Fruit fly (Drosophila melanogaster) whole organism, embryonic: ENCODE measurements around the gene CG13088.

Experiments
- Antp ChIP-seq: fragments of 200-800 bp; sonication (Bioruptor generic); optimal IDR thresholded peaks from 3 replicates; lab custom pipeline; 2016; ENCODE audit warnings: missing biosample characterization, missing genetic modification characterization
- B-H2 ChIP-seq: fragments of 200-800 bp; sonication (Bioruptor generic); optimal IDR thresholded peaks from 2 replicates; lab custom pipeline; 2018; ENCODE audit warnings: missing biosample characterization, mild to moderate bottlenecking, missing genetic modification characterization
- CG11560 ChIP-seq: fragments of 200-800 bp; sonication (Bioruptor generic); IDR thresholded peaks from 3 replicates; pipeline ENCODE4 v1.3.6; 2022; ENCODE audit warnings: missing biosample characterization, missing genetic modification characterization
- CG1233 ChIP-seq: fragments of 200-800 bp; sonication (Bioruptor generic); optimal IDR thresholded peaks from 4 replicates; lab custom pipeline; 2018; ENCODE audit warnings: missing biosample characterization, mild to moderate bottlenecking, missing genetic modification characterization
- CG12744 ChIP-seq: fragments of 200-800 bp; sonication (Bioruptor generic); optimal IDR thresholded peaks from 2 replicates; lab custom pipeline; 2016; ENCODE audit warnings: missing biosample characterization, missing genetic modification characterization
- CG14667 ChIP-seq: fragments of 200-800 bp; sonication (Bioruptor generic); IDR thresholded peaks from 2 replicates; pipeline ENCODE4 v1.3.6; 2022; ENCODE audit warnings: missing biosample characterization, missing genetic modification characterization
- CG1529 ChIP-seq: fragments of 200-800 bp; sonication (Bioruptor generic); optimal IDR thresholded peaks from 3 replicates; lab custom pipeline; 2018; ENCODE audit warnings: missing biosample characterization, missing genetic modification characterization
- CG17328 ChIP-seq: fragments of 200-800 bp; sonication (Bioruptor generic); IDR thresholded peaks from 2 replicates; pipeline ENCODE4 v1.3.6; 2022; ENCODE audit warnings: missing biosample characterization, missing genetic modification characterization
- CG2875 ChIP-seq: fragments of 200-800 bp; sonication (Bioruptor generic); optimal IDR thresholded peaks from 2 replicates; lab custom pipeline; 2017; ENCODE audit warnings: missing biosample characterization, mild to moderate bottlenecking, missing genetic modification characterization, missing genetic modification reagents
- CG31441 ChIP-seq: fragments of 200-800 bp; sonication (Bioruptor generic); IDR thresholded peaks from 2 replicates; pipeline ENCODE4 v1.3.6; 2022; ENCODE audit warnings: missing biosample characterization, missing genetic modification characterization
- CG3163 ChIP-seq: fragments of 200-800 bp; sonication (Bioruptor generic); optimal IDR thresholded peaks from 3 replicates; lab custom pipeline; 2016; ENCODE audit warnings: missing biosample characterization, missing genetic modification characterization
- CG33213 ChIP-seq: fragments of 200-800 bp; sonication (Bioruptor generic); optimal IDR thresholded peaks from 3 replicates; lab custom pipeline; 2016; ENCODE audit warnings: missing biosample characterization, missing genetic modification characterization
- CG33557 ChIP-seq: fragments of 200-800 bp; sonication (Bioruptor generic); optimal IDR thresholded peaks from 2 replicates; lab custom pipeline; 2019; ENCODE audit warnings: missing biosample characterization, mild to moderate bottlenecking, missing genetic modification characterization, moderate library complexity
- CG4282 ChIP-seq: fragments of 200-800 bp; sonication (Bioruptor generic); optimal IDR thresholded peaks from 2 replicates; lab custom pipeline; 2016; ENCODE audit warnings: missing biosample characterization, missing genetic modification characterization
- CG4360 ChIP-seq: fragments of 200-800 bp; sonication (Bioruptor generic); IDR thresholded peaks from 2 replicates; pipeline ENCODE4 v1.3.6; 2022; ENCODE audit warnings: missing biosample characterization, missing genetic modification characterization
- CG6683 ChIP-seq: fragments of 200-800 bp; sonication (Bioruptor generic); optimal IDR thresholded peaks from 2 replicates; lab custom pipeline; 2017; ENCODE audit warnings: missing biosample characterization, mild to moderate bottlenecking, missing genetic modification characterization, missing genetic modification reagents
- CG6689 ChIP-seq: fragments of 200-800 bp; sonication (Bioruptor generic); IDR thresholded peaks from 2 replicates; pipeline ENCODE4 v1.3.6; 2022; ENCODE audit warnings: missing biosample characterization, missing genetic modification characterization
- CG7357 ChIP-seq: fragments of 200-800 bp; sonication (Bioruptor generic); IDR thresholded peaks from 3 replicates; pipeline ENCODE4 v1.3.6; 2022; ENCODE audit warnings: missing biosample characterization, missing genetic modification characterization
- CG7745 ChIP-seq: fragments of 200-800 bp; sonication (Bioruptor generic); optimal IDR thresholded peaks from 2 replicates; lab custom pipeline; 2018; ENCODE audit warnings: missing biosample characterization, mild to moderate bottlenecking, missing genetic modification characterization, moderate library complexity
- CG8089 ChIP-seq: fragments of 200-800 bp; sonication (Bioruptor generic); optimal IDR thresholded peaks from 3 replicates; lab custom pipeline; 2016; ENCODE audit warnings: missing biosample characterization, missing genetic modification characterization
- CG8290 ChIP-seq, 3 experiments: fragments of 200-800 bp; sonication (Bioruptor generic); optimal IDR thresholded peaks; 2 replicates each; lab custom pipeline; 2016 to 2019; ENCODE audit warnings: missing biosample characterization in 3 of 3, missing genetic modification characterization in 3 of 3, mild to moderate bottlenecking in 2 of 3, moderate library complexity in 1 of 3
- CG8388 ChIP-seq: fragments of 200-800 bp; sonication (Bioruptor generic); optimal IDR thresholded peaks from 2 replicates; lab custom pipeline; 2019; ENCODE audit warnings: missing biosample characterization, mild to moderate bottlenecking, missing genetic modification characterization, moderate library complexity
- Dad ChIP-seq: fragments of 200-800 bp; sonication (Bioruptor generic); optimal IDR thresholded peaks from 3 replicates; lab custom pipeline; 2016; ENCODE audit warnings: missing biosample characterization, missing genetic modification characterization
- Dip2 ChIP-seq: fragments of 200-800 bp; sonication (Bioruptor generic); IDR thresholded peaks from 2 replicates; pipeline ENCODE4 v1.3.6; 2022; ENCODE audit warnings: missing biosample characterization, missing genetic modification characterization
- Elba2 ChIP-seq: fragments of 200-800 bp; sonication (Bioruptor generic); optimal IDR thresholded peaks from 3 replicates; lab custom pipeline; 2016; ENCODE audit warnings: missing biosample characterization, missing genetic modification characterization
- HLHmδ ChIP-seq: fragments of 200-800 bp; sonication (Bioruptor generic); optimal IDR thresholded peaks from 2 replicates; lab custom pipeline; 2018; ENCODE audit warnings: missing biosample characterization, mild to moderate bottlenecking, missing genetic modification characterization, moderate library complexity
- Hey ChIP-seq: fragments of 200-800 bp; sonication (Bioruptor generic); optimal IDR thresholded peaks from 3 replicates; lab custom pipeline; 2018; ENCODE audit warnings: missing biosample characterization, mild to moderate bottlenecking, missing genetic modification characterization
- Hmr ChIP-seq: fragments of 200-800 bp; sonication (Bioruptor generic); optimal IDR thresholded peaks from 3 replicates; lab custom pipeline; 2017; ENCODE audit warnings: mild to moderate bottlenecking, missing biosample characterization, missing genetic modification reagents, missing genetic modification characterization
- Hr3 ChIP-seq: fragments of 200-800 bp; sonication (Bioruptor generic); optimal IDR thresholded peaks from 3 replicates; lab custom pipeline; 2016; ENCODE audit warnings: missing biosample characterization, missing genetic modification characterization
- Nf-YA ChIP-seq: fragments of 200-800 bp; sonication (Bioruptor generic); IDR thresholded peaks from 2 replicates; pipeline ENCODE4 v1.3.6; 2022; ENCODE audit warnings: missing biosample characterization, missing genetic modification characterization
- Oli ChIP-seq: fragments of 200-800 bp; sonication (Bioruptor generic); optimal IDR thresholded peaks from 2 replicates; lab custom pipeline; 2018; ENCODE audit warnings: missing biosample characterization, mild to moderate bottlenecking, missing genetic modification characterization, moderate library complexity
- Side ChIP-seq: fragments of 200-800 bp; sonication (Bioruptor generic); optimal IDR thresholded peaks from 2 replicates; lab custom pipeline; 2016; ENCODE audit warnings: missing biosample characterization, missing genetic modification characterization
- Sin3A ChIP-seq: fragments of >200 bp; optimal IDR thresholded peaks from 2 replicates; lab custom pipeline; 2018
- Taf1 ChIP-seq: fragments of 200-800 bp; sonication (Bioruptor generic); IDR thresholded peaks from 2 replicates; pipeline ENCODE4 v1.3.6; 2022; ENCODE audit warnings: missing biosample characterization, missing genetic modification characterization
- cad ChIP-seq: fragments of >200 bp; optimal IDR thresholded peaks from 2 replicates; lab custom pipeline; 2017; ENCODE audit warnings: missing biosample characterization, missing genetic modification characterization
- ci ChIP-seq: fragments of 200-800 bp; sonication (Bioruptor generic); IDR thresholded peaks from 3 replicates; pipeline ENCODE4 v1.3.6; 2022; ENCODE audit warnings: missing biosample characterization, missing genetic modification characterization
- dan ChIP-seq: fragments of 200-800 bp; sonication (Bioruptor generic); IDR thresholded peaks from 2 replicates; pipeline ENCODE4 v1.3.6; 2022; ENCODE audit warnings: missing biosample characterization, missing genetic modification characterization
- dati ChIP-seq: fragments of 200-800 bp; sonication (Bioruptor generic); IDR thresholded peaks from 2 replicates; pipeline ENCODE4 v1.3.6; 2022; ENCODE audit warnings: missing biosample characterization, missing genetic modification characterization
- dimm ChIP-seq: fragments of 200-800 bp; sonication (Bioruptor generic); IDR thresholded peaks from 2 replicates; pipeline ENCODE4 v1.3.6; 2022; ENCODE audit warnings: missing biosample characterization, missing genetic modification characterization
- dysf ChIP-seq: fragments of 200-800 bp; sonication (Bioruptor generic); IDR thresholded peaks from 3 replicates; pipeline ENCODE4 v1.3.6; 2022; ENCODE audit warnings: missing biosample characterization, missing genetic modification characterization
- eve ChIP-seq, 2 experiments: fragments of >200 bp; optimal IDR thresholded peaks; 2 replicates each; lab custom pipeline; 2017; ENCODE audit warnings: missing biosample characterization in 2 of 2, missing genetic modification characterization in 2 of 2
- fd64A ChIP-seq: fragments of 200-800 bp; sonication (Bioruptor generic); optimal IDR thresholded peaks from 3 replicates; lab custom pipeline; 2018; ENCODE audit warnings: missing biosample characterization, mild to moderate bottlenecking, missing genetic modification characterization
- ind ChIP-seq: fragments of 200-800 bp; sonication (Bioruptor generic); optimal IDR thresholded peaks from 3 replicates; lab custom pipeline; 2016; ENCODE audit warnings: missing biosample characterization, missing genetic modification characterization
- oc ChIP-seq: fragments of 200-800 bp; sonication (Bioruptor generic); optimal IDR thresholded peaks from 2 replicates; lab custom pipeline; 2018; ENCODE audit warnings: missing biosample characterization, mild to moderate bottlenecking, missing genetic modification characterization, moderate library complexity
- odd ChIP-seq: fragments of 200-800 bp; sonication (Bioruptor generic); optimal IDR thresholded peaks from 2 replicates; lab custom pipeline; 2017; ENCODE audit warnings: missing biosample characterization, mild to moderate bottlenecking, missing genetic modification characterization
- org-1 ChIP-seq: fragments of 200-800 bp; sonication (Bioruptor generic); optimal IDR thresholded peaks from 2 replicates; lab custom pipeline; 2017; ENCODE audit warnings: missing biosample characterization, missing genetic modification characterization
- pita ChIP-seq: fragments of 200-800 bp; sonication (Bioruptor generic); optimal IDR thresholded peaks from 2 replicates; lab custom pipeline; 2017; ENCODE audit warnings: missing biosample characterization, mild to moderate bottlenecking, missing genetic modification characterization
- row ChIP-seq: fragments of 200-800 bp; sonication (Bioruptor generic); IDR thresholded peaks from 3 replicates; pipeline ENCODE4 v1.3.6; 2022; ENCODE audit warnings: missing biosample characterization, missing genetic modification characterization
- salm ChIP-seq: fragments of 200-800 bp; sonication (Bioruptor generic); optimal IDR thresholded peaks from 2 replicates; lab custom pipeline; 2018; ENCODE audit warnings: missing biosample characterization, mild to moderate bottlenecking, missing genetic modification characterization
- sob ChIP-seq: fragments of 200-800 bp; sonication (Bioruptor generic); IDR thresholded peaks from 2 replicates; pipeline ENCODE4 v1.3.6; 2022; ENCODE audit warnings: missing biosample characterization, missing genetic modification characterization

The CG13088 gene

dm6 chr2L:8534515-8535295 lies 45.9 kb downstream of the CG13088 start (continued):
- TF ChIP-seq CG11560 = peak; percentile 84
- peak; percentile 91 for TF ChIP-seq CG3163 (GFP tag; lab: Kevin White, UChicago)
- TF ChIP-seq CG31441 (GFP tag; lab: Robert Waterston, UW) = peak; percentile 82
- TF ChIP-seq CG8388 = peak; percentile 96
- TF ChIP-seq Dip2 (GFP tag; lab: Robert Waterston, UW) = peak; percentile 71; the same call in 1 of the 2 replicates
- peak; percentile 95 for TF ChIP-seq dysf (GFP tag; lab: Robert Waterston, UW)
- peak; percentile 91 for TF ChIP-seq odd
- peak; percentile 83 for TF ChIP-seq CG12744 (GFP tag; lab: Kevin White, UChicago)
- peak; percentile 96 for TF ChIP-seq CG6689 (GFP tag; lab: Robert Waterston, UW)
- TF ChIP-seq salm = peak; percentile 96
- peak; percentile 96 for TF ChIP-seq CG17328 (GFP tag; lab: Robert Waterston, UW)
- TF ChIP-seq cad = no peak
- peak; percentile 81 for TF ChIP-seq sob (GFP tag; lab: Robert Waterston, UW)
- peak; percentile 89 for TF ChIP-seq dimm (GFP tag; lab: Robert Waterston, UW)
- TF ChIP-seq CG8290 (GFP tag; optimal IDR thresholded peaks at IDR 0.05; lab: Kevin White, UChicago) = peak; percentile 72
- TF ChIP-seq CG8290 (tag; optimal IDR thresholded peaks at IDR 0.05; lab: Kevin White, UChicago) = peak; percentile 81 to 85
- TF ChIP-seq CG7745 (tag; lab: Kevin White, UChicago) = peak; percentile 50
- TF ChIP-seq Hey (tag; lab: Kevin White, UChicago) = peak; percentile 73
- TF ChIP-seq CG1233 (GFP tag; lab: Kevin White, UChicago) = peak; percentile 93
- TF ChIP-seq CG1529 = peak; percentile 98
- no peak for TF ChIP-seq dan (GFP tag; lab: Robert Waterston, UW)
- peak; percentile 67 for TF ChIP-seq CG33213 (GFP tag; lab: Kevin White, UChicago)
- peak; percentile 96 for TF ChIP-seq ci (GFP tag; lab: Robert Waterston, UW)
- TF ChIP-seq CG7357 (GFP tag; lab: Robert Waterston, UW) = peak; percentile 89
- TF ChIP-seq CG4282 (GFP tag; lab: Kevin White, UChicago) = peak; percentile 71
- TF ChIP-seq Hr3 (GFP tag; lab: Kevin White, UChicago) = peak; percentile 88
- TF ChIP-seq CG8089 (GFP tag; lab: Kevin White, UChicago) = peak; percentile 83
- no peak for TF ChIP-seq Sin3A (lab: Kevin White, UChicago)
- peak; percentile 67; the same call in 1 of the 2 replicates for TF ChIP-seq Taf1 (GFP tag; lab: Robert Waterston, UW)
- TF ChIP-seq oc (tag; lab: Kevin White, UChicago) = peak; percentile 98
- TF ChIP-seq fd64A (GFP tag; lab: Kevin White, UChicago) = peak; percentile 97
- TF ChIP-seq CG4360 = peak; percentile 55; the same call in 1 of the 2 replicates
- peak; percentile 79 for TF ChIP-seq CG6683 (GFP tag; lab: Kevin White, UChicago)
- peak; percentile 96 for TF ChIP-seq row (GFP tag; lab: Robert Waterston, UW)
- no peak for TF ChIP-seq pita (GFP tag; lab: Kevin White, UChicago)
- peak; percentile 70 for TF ChIP-seq Side (GFP tag; lab: Kevin White, UChicago)
- peak; percentile 81 for TF ChIP-seq HLHmδ (GFP tag; lab: Kevin White, UChicago)
- TF ChIP-seq Hmr = peak; percentile 88
- TF ChIP-seq Elba2 (GFP tag; lab: Kevin White, UChicago) = no peak
- peak; percentile 93 for TF ChIP-seq Nf-YA (GFP tag; lab: Robert Waterston, UW)
- TF ChIP-seq Antp = peak; percentile 75
- no peak; the same call in none of the 2 replicates for TF ChIP-seq CG14667 (GFP tag; lab: Robert Waterston, UW)
- peak; percentile 84 for TF ChIP-seq CG33557 (GFP tag; lab: Kevin White, UChicago)
- peak; percentile 91 for TF ChIP-seq dati (GFP tag; lab: Robert Waterston, UW)
- peak; percentile 93 for TF ChIP-seq org-1 (GFP tag; lab: Kevin White, UChicago)
- TF ChIP-seq Dad (GFP tag; lab: Kevin White, UChicago) = peak; percentile 76
- TF ChIP-seq B-H2 = peak; percentile 66
- TF ChIP-seq ind (GFP tag; lab: Kevin White, UChicago) = peak; percentile 93
- TF ChIP-seq eve (GFP tag; optimal IDR thresholded peaks at IDR 0.05; lab: Kevin White, UChicago) = peak in 1 of 2 experiments; percentile 99
- TF ChIP-seq CG2875 = peak; percentile 96
- peak; percentile 98 for TF ChIP-seq Oli (tag; lab: Kevin White, UChicago)
